Fruit fly (Drosophila melanogaster) whole organism, embryonic: ENCODE measurements around the gene CG3448.
A peak's percentile ranks its signal among the peaks of the same experiment; 100 is the strongest.

ENCODE experiments used
- Awh ChIP-seq: fragments of 200-800 bp; sonication (Bioruptor generic); IDR thresholded peaks from 2 replicates; pipeline ENCODE4, ENCODE4 v1.3.6; 2022; ENCODE audit warnings: missing biosample characterization, missing genetic modification characterization
- CG10209 ChIP-seq: fragments of 200-800 bp; sonication (Bioruptor generic); optimal IDR thresholded peaks from 3 replicates; lab custom pipeline; 2017; ENCODE audit warnings: missing biosample characterization, mild to moderate bottlenecking, missing genetic modification characterization, missing genetic modification reagents
- CG10267 ChIP-seq: fragments of 200-800 bp; sonication (Bioruptor generic); optimal IDR thresholded peaks from 2 replicates; lab custom pipeline; 2018; ENCODE audit warnings: missing biosample characterization, mild to moderate bottlenecking, missing genetic modification characterization, moderate library complexity
- CG10565 ChIP-seq: fragments of 200-800 bp; sonication (Bioruptor generic); optimal IDR thresholded peaks from 3 replicates; lab custom pipeline; 2016; ENCODE audit warnings: missing biosample characterization, mild to moderate bottlenecking, missing genetic modification characterization
- CG11695 ChIP-seq: fragments of 200-800 bp; sonication (Bioruptor generic); IDR thresholded peaks from 3 replicates; pipeline ENCODE4 v1.3.6; 2022; ENCODE audit warnings: missing biosample characterization, missing genetic modification characterization
- CG11696 ChIP-seq: fragments of 200-800 bp; sonication (Bioruptor generic); IDR thresholded peaks from 2 replicates; pipeline ENCODE4 v1.3.6; 2022; ENCODE audit warnings: missing biosample characterization, missing genetic modification characterization
- CG11723 ChIP-seq: fragments of 200-800 bp; sonication (Bioruptor generic); optimal IDR thresholded peaks from 2 replicates; lab custom pipeline; 2017; ENCODE audit warnings: missing biosample characterization, mild to moderate bottlenecking, missing genetic modification characterization
- CG12391 ChIP-seq: fragments of 200-800 bp; sonication (Bioruptor generic); optimal IDR thresholded peaks from 3 replicates; lab custom pipeline; 2018; ENCODE audit warnings: missing biosample characterization, mild to moderate bottlenecking, missing genetic modification characterization, moderate library complexity
- CG12659 ChIP-seq: fragments of 200-800 bp; sonication (Bioruptor generic); optimal IDR thresholded peaks from 3 replicates; lab custom pipeline; 2017; ENCODE audit warnings: mild to moderate bottlenecking, missing biosample characterization, missing genetic modification reagents, missing genetic modification characterization
- CG13296 ChIP-seq: fragments of 200-800 bp; sonication (Bioruptor generic); optimal IDR thresholded peaks from 3 replicates; lab custom pipeline; 2018; ENCODE audit warnings: missing biosample characterization, mild to moderate bottlenecking, missing genetic modification characterization
- CG13424 ChIP-seq: fragments of 200-800 bp; sonication (Bioruptor generic); optimal IDR thresholded peaks from 2 replicates; lab custom pipeline; 2019; ENCODE audit warnings: missing biosample characterization, mild to moderate bottlenecking, missing genetic modification characterization, moderate library complexity
- CG14965 ChIP-seq: fragments of 200-800 bp; sonication (Bioruptor generic); optimal IDR thresholded peaks from 2 replicates; lab custom pipeline; 2016; ENCODE audit warnings: missing biosample characterization, missing genetic modification characterization, borderline replicate concordance
- CG15601 ChIP-seq: fragments of 200-800 bp; sonication (Bioruptor generic); optimal IDR thresholded peaks from 3 replicates; lab custom pipeline; 2019; ENCODE audit warnings: missing biosample characterization, mild to moderate bottlenecking, missing genetic modification characterization, moderate library complexity
- CG1647 ChIP-seq: fragments of 200-800 bp; sonication (Bioruptor generic); optimal IDR thresholded peaks from 3 replicates; lab custom pipeline; 2016; ENCODE audit warnings: missing biosample characterization, missing genetic modification characterization
- CG17568 ChIP-seq: fragments of 200-800 bp; sonication (Bioruptor generic); optimal IDR thresholded peaks from 2 replicates; lab custom pipeline; 2018; ENCODE audit warnings: missing biosample characterization, mild to moderate bottlenecking, missing genetic modification characterization, moderate library complexity
- CG18011 ChIP-seq: fragments of 200-800 bp; sonication (Bioruptor generic); optimal IDR thresholded peaks from 2 replicates; lab custom pipeline; 2017; ENCODE audit warnings: missing biosample characterization, missing genetic modification characterization, mild to moderate bottlenecking, moderate library complexity, missing genotype
- CG2120 ChIP-seq: fragments of 200-800 bp; sonication (Bioruptor generic); optimal IDR thresholded peaks from 3 replicates; lab custom pipeline; 2016; ENCODE audit warnings: missing biosample characterization, missing genetic modification characterization
- CG2712 ChIP-seq: fragments of 200-800 bp; optimal IDR thresholded peaks from 3 replicates; lab custom pipeline; 2019; ENCODE audit warnings: missing biosample characterization, mild to moderate bottlenecking, missing genetic modification characterization, moderate library complexity
- CG30403 ChIP-seq: fragments of 200-800 bp; sonication (Bioruptor generic); optimal IDR thresholded peaks from 3 replicates; lab custom pipeline; 2016; ENCODE audit warnings: missing biosample characterization, missing genetic modification characterization
- CG5953 ChIP-seq: fragments of 200-800 bp; sonication (Bioruptor generic); IDR thresholded peaks from 2 replicates; pipeline ENCODE4 v1.3.6; 2022; ENCODE audit warnings: missing biosample characterization, missing genetic modification characterization
- CG7372 ChIP-seq: fragments of 200-800 bp; sonication (Bioruptor generic); IDR thresholded peaks from 2 replicates; pipeline ENCODE4 v1.3.6; 2022; ENCODE audit warnings: missing biosample characterization, missing genetic modification characterization
- CG7839 ChIP-seq: fragments of 200-800 bp; sonication (Bioruptor generic); optimal IDR thresholded peaks from 3 replicates; lab custom pipeline; 2018; ENCODE audit warnings: missing biosample characterization, mild to moderate bottlenecking, missing genetic modification characterization, moderate library complexity
- CG8388 ChIP-seq: fragments of 200-800 bp; sonication (Bioruptor generic); optimal IDR thresholded peaks from 2 replicates; lab custom pipeline; 2019; ENCODE audit warnings: missing biosample characterization, mild to moderate bottlenecking, missing genetic modification characterization, moderate library complexity
- CG8924 ChIP-seq: fragments of 200-800 bp; optimal IDR thresholded peaks from 3 replicates; lab custom pipeline; 2019; ENCODE audit warnings: missing biosample characterization, mild to moderate bottlenecking, missing genetic modification characterization, moderate library complexity
- CG9437 ChIP-seq: fragments of 200-800 bp; sonication (Bioruptor generic); optimal IDR thresholded peaks from 2 replicates; lab custom pipeline; 2018; ENCODE audit warnings: missing biosample characterization, mild to moderate bottlenecking, missing genetic modification characterization
- CG9727 ChIP-seq: fragments of 200-800 bp; sonication (Bioruptor generic); optimal IDR thresholded peaks from 3 replicates; lab custom pipeline; 2017; ENCODE audit warnings: missing biosample characterization, mild to moderate bottlenecking, missing genetic modification characterization
- D19B ChIP-seq: fragments of 200-800 bp; sonication (Bioruptor generic); optimal IDR thresholded peaks from 2 replicates; lab custom pipeline; 2017; ENCODE audit warnings: missing biosample characterization, mild to moderate bottlenecking, missing genetic modification characterization
- Dek ChIP-seq: fragments of 200-800 bp; sonication (Bioruptor generic); optimal IDR thresholded peaks from 3 replicates; lab custom pipeline; 2019; ENCODE audit warnings: missing biosample characterization, mild to moderate bottlenecking, missing genetic modification characterization, moderate library complexity
- Eip74EF ChIP-seq, 2 experiments: fragments of 200-800 bp in 1 of 2; fragments of >200 bp in 1 of 2; sonication (Bioruptor generic) in 1 of 2; optimal IDR thresholded peaks; 2 replicates each; lab custom pipeline; 2017 to 2019; ENCODE audit warnings: missing biosample characterization in 2 of 2, missing genetic modification characterization in 2 of 2, mild to moderate bottlenecking in 1 of 2, moderate library complexity in 1 of 2
- HmgD ChIP-seq: fragments of 200-800 bp; sonication (Bioruptor generic); optimal IDR thresholded peaks from 3 replicates; lab custom pipeline; 2016; ENCODE audit warnings: missing biosample characterization, missing genetic modification characterization
- Hr39 ChIP-seq: fragments of >200 bp; optimal IDR thresholded peaks from 2 replicates; lab custom pipeline; 2017
- Med ChIP-seq: fragments of 200-800 bp; sonication (Bioruptor generic); peaks from one replicate; lab custom pipeline; 2016; ENCODE audit warnings: missing biosample characterization, missing genetic modification characterization, mild to moderate bottlenecking, inconsistent platforms, moderate library complexity
- Poxn ChIP-seq: fragments of 200-800 bp; sonication (Bioruptor generic); IDR thresholded peaks from 2 replicates; pipeline ENCODE4 v1.3.6; 2022; ENCODE audit warnings: missing biosample characterization, missing genetic modification characterization
- Sox102F ChIP-seq: fragments of 200-800 bp; sonication (Bioruptor generic); optimal IDR thresholded peaks from 2 replicates; lab custom pipeline; 2018; ENCODE audit warnings: missing biosample characterization, mild to moderate bottlenecking, missing genetic modification characterization, moderate library complexity
- Tbp ChIP-seq: fragments of >200 bp; optimal IDR thresholded peaks from 2 replicates; lab custom pipeline; 2018; ENCODE audit warnings: missing biosample characterization, missing genetic modification characterization
- Usf ChIP-seq: fragments of 200-800 bp; sonication (Bioruptor generic); optimal IDR thresholded peaks from 2 replicates; lab custom pipeline; 2017; ENCODE audit warnings: missing genotype, missing biosample characterization, missing genetic modification characterization
- br ChIP-seq: fragments of >200 bp; optimal IDR thresholded peaks from 2 replicates; lab custom pipeline; 2017
- chinmo ChIP-seq: fragments of 200-800 bp; sonication (Bioruptor generic); IDR thresholded peaks from 4 replicates; pipeline ENCODE4 v1.3.6; 2022; ENCODE audit warnings: missing biosample characterization, missing genetic modification characterization; ENCODE audit not compliant: partially characterized antibody
- chm ChIP-seq: fragments of 200-800 bp; sonication (Bioruptor generic); IDR thresholded peaks from 2 replicates; pipeline ENCODE4 v1.3.6; 2022; ENCODE audit warnings: missing biosample characterization, missing genetic modification characterization
- grau ChIP-seq: fragments of 200-800 bp; optimal IDR thresholded peaks from 3 replicates; lab custom pipeline; 2019; ENCODE audit warnings: missing biosample characterization, mild to moderate bottlenecking, missing genetic modification characterization, moderate library complexity
- ken ChIP-seq: fragments of 200-800 bp; sonication (Bioruptor generic); IDR thresholded peaks from 3 replicates; pipeline ENCODE4 v1.3.6; 2022; ENCODE audit warnings: missing biosample characterization, missing genetic modification characterization
- klu ChIP-seq: fragments of 200-800 bp; sonication (Bioruptor generic); IDR thresholded peaks from 2 replicates; pipeline ENCODE4 v1.3.6; 2022; ENCODE audit warnings: missing biosample characterization, missing genetic modification characterization
- lbe ChIP-seq: fragments of 200-800 bp; sonication (Bioruptor generic); optimal IDR thresholded peaks from 2 replicates; lab custom pipeline; 2016; ENCODE audit warnings: missing biosample characterization, mild to moderate bottlenecking, missing genetic modification characterization
- lola ChIP-seq, 3 experiments: fragments of >200 bp in 2 of 3; fragments of 200-800 bp in 1 of 3; sonication (Bioruptor generic) in 1 of 3; optimal IDR thresholded peaks; 2 replicates each; lab custom pipeline; 2017 to 2019; ENCODE audit warnings: missing biosample characterization in 3 of 3, missing genetic modification characterization in 3 of 3, mild to moderate bottlenecking in 1 of 3, moderate library complexity in 1 of 3
- nerfin-1 ChIP-seq: fragments of 200-800 bp; sonication (Bioruptor generic); optimal IDR thresholded peaks from 3 replicates; lab custom pipeline; 2019; ENCODE audit warnings: missing biosample characterization, mild to moderate bottlenecking, missing genetic modification characterization, moderate library complexity
- nom ChIP-seq: fragments of 200-800 bp; sonication (Bioruptor generic); optimal IDR thresholded peaks from 2 replicates; lab custom pipeline; 2017; ENCODE audit warnings: missing biosample characterization, missing genetic modification characterization, mild to moderate bottlenecking, moderate library complexity, missing genetic modification reagents
- org-1 ChIP-seq: fragments of 200-800 bp; sonication (Bioruptor generic); optimal IDR thresholded peaks from 2 replicates; lab custom pipeline; 2017; ENCODE audit warnings: missing biosample characterization, missing genetic modification characterization
- phol ChIP-seq: fragments of 200-800 bp; sonication (Bioruptor generic); optimal IDR thresholded peaks from 3 replicates; lab custom pipeline; 2018; ENCODE audit warnings: missing biosample characterization, mild to moderate bottlenecking, missing genetic modification characterization, moderate library complexity
- sens ChIP-seq: fragments of 200-800 bp; sonication (Bioruptor generic); peaks from one replicate; lab custom pipeline; 2016; ENCODE audit warnings: missing biosample characterization, missing genetic modification characterization
- sr ChIP-seq: fragments of 200-800 bp; sonication (Bioruptor generic); IDR thresholded peaks from 3 replicates; pipeline ENCODE4 v1.3.6; 2022; ENCODE audit warnings: missing biosample characterization, missing genetic modification characterization
- sug ChIP-seq: fragments of 200-800 bp; optimal IDR thresholded peaks from 2 replicates; lab custom pipeline; 2019; ENCODE audit warnings: missing biosample characterization, mild to moderate bottlenecking, missing genetic modification characterization, moderate library complexity

The CG3448 gene

DNA sequence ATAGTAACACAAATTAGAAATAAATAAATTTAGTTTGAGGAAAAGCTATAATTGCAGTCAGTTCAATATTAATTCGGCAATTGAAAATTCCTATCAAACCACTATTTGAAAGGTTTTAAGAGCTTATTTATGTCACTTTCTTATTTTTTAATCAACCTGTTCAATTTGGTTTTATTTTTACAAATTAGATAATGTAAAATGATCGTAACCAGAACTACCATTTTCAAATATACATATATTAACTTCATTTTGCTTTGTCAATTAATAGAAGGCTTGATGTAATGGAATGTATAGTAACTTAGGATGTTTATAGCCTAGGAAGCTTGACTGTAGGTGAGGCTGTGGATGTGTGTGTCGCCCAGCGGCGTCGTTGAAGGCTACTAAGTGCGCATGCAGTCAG lies 15.2 kb upstream of the CG3448 start (continued):
- TF ChIP-seq D19B (GFP tag; lab: Kevin White, UChicago) (no peak), grau (tag; lab: Kevin White, UChicago) (peak; percentile 88), CG12391 (peak; percentile 56), phol (peak; percentile 39), lbe (GFP tag; lab: Kevin White, UChicago) (no peak), Sox102F (peak; percentile 38), chinmo (GFP tag; lab: Robert Waterston, UW) (no peak), klu (GFP tag; lab: Robert Waterston, UW) (no peak), ken (GFP tag; lab: Robert Waterston, UW) (no peak), Awh (GFP tag; lab: Robert Waterston, UW) (no peak), CG2712 (tag; lab: Kevin White, UChicago) (peak; percentile 37), CG10267 (tag; lab: Kevin White, UChicago) (peak; percentile 1), nom (GFP tag; lab: Kevin White, UChicago) (no peak), CG10209 (GFP tag; lab: Kevin White, UChicago) (peak; percentile 57), lola (GFP tag; optimal IDR thresholded peaks at IDR 0.05; lab: Kevin White, UChicago) (peak in 1 of 3 experiments; percentile 2), Poxn (GFP tag; lab: Robert Waterston, UW) (no peak), CG11695 (GFP tag; lab: Robert Waterston, UW) (no peak), CG1647 (GFP tag; lab: Kevin White, UChicago) (no peak), sug (tag; lab: Kevin White, UChicago) (peak; percentile 16), sr (GFP tag; lab: Robert Waterston, UW) (no peak), CG9727 (GFP tag; lab: Kevin White, UChicago) (peak; percentile 40), CG13424 (tag; lab: Kevin White, UChicago) (peak; percentile 59), Hr39 (no peak), nerfin-1 (tag; lab: Kevin White, UChicago) (peak; percentile 34), CG8388 (GFP tag; lab: Kevin White, UChicago) (no peak), br (lab: Kevin White, UChicago) (no peak), CG2120 (peak; percentile 47), Tbp (GFP tag; lab: Kevin White, UChicago) (no peak), CG18011 (no peak), CG15601 (peak; percentile 10), Eip74EF (GFP tag; optimal IDR thresholded peaks at IDR 0.05; lab: Kevin White, UChicago) (peak in 1 of 2 experiments; percentile 14), org-1 (GFP tag; lab: Kevin White, UChicago) (peak; percentile 18), CG17568 (GFP tag; lab: Kevin White, UChicago) (no peak), CG12659 (peak; percentile 41), chm (GFP tag; lab: Robert Waterston, UW) (no peak), CG10565 (no peak), CG7372 (GFP tag; lab: Robert Waterston, UW) (no peak), Usf (GFP tag; lab: Kevin White, UChicago) (no peak), CG14965 (GFP tag; lab: Kevin White, UChicago) (no peak), CG5953 (GFP tag; lab: Robert Waterston, UW) (no peak), Med (GFP tag; lab: Kevin White, UChicago) (peak; percentile 55), CG11723 (GFP tag; lab: Kevin White, UChicago) (no peak), CG30403 (peak; percentile 45), HmgD (GFP tag; lab: Kevin White, UChicago) (no peak), CG9437 (GFP tag; lab: Kevin White, UChicago) (peak; percentile 10), Dek (tag; lab: Kevin White, UChicago) (peak; percentile 19), CG8924 (peak; percentile 41), sens (peak; percentile 73), CG13296 (GFP tag; lab: Kevin White, UChicago) (peak; percentile 22), CG7839 (peak; percentile 57), CG11696 (GFP tag; lab: Robert Waterston, UW) (no peak)
